Fruit fly (Drosophila melanogaster): Measurements from ENCODE around the gene Ubc6.

- TF ChIP-seq Blimp-1 (GFP tag; optimal IDR thresholded peaks at IDR 0.05): no peak
- peak; percentile 36 for TF ChIP-seq CG6854 (GFP tag; optimal IDR thresholded peaks at IDR 0.05)
- TF ChIP-seq CG11762 (GFP tag; optimal IDR thresholded peaks at IDR 0.05; ENCODE audit: insufficient read depth): no peak
- no peak for TF ChIP-seq Ets96B (tag; optimal IDR thresholded peaks at IDR 0.05)
- TF ChIP-seq Gug (GFP tag; IDR thresholded peaks at IDR 0.05): no peak
- TF ChIP-seq CG9139 (GFP tag; optimal IDR thresholded peaks at IDR 0.05): no peak
- no peak for TF ChIP-seq salr (GFP tag; optimal IDR thresholded peaks at IDR 0.05)
- no peak for TF ChIP-seq Ets21C (GFP tag; optimal IDR thresholded peaks at IDR 0.05)
- TF ChIP-seq OdsH (GFP tag; optimal IDR thresholded peaks at IDR 0.05): no peak
- TF ChIP-seq Lpt (GFP tag; optimal IDR thresholded peaks at IDR 0.05): no peak
- no peak for TF ChIP-seq Hr39 (GFP tag; optimal IDR thresholded peaks at IDR 0.05)
Observed at dm6 chr3R:4993385-4993784, 40.9 kb upstream of the Ubc6 start.
